Worm (Caenorhabditis elegans) whole organism, L3 larva: Measurements from ENCODE around the gene egg-1.

Experiments
- ZK546.5 ChIP-seq: sonication (generic microtip); optimal IDR thresholded peaks from 2 replicates; lab custom pipeline; 2017; ENCODE audit warnings: missing biosample characterization, missing genetic modification characterization
- unc-39 ChIP-seq: sonication (generic microtip); optimal IDR thresholded peaks from 4 replicates; lab custom pipeline; 2017; ENCODE audit warnings: missing biosample characterization, missing genetic modification characterization

- TF ChIP-seq unc-39 (tag; lab: Kevin White, UChicago), result no peak
- TF ChIP-seq ZK546.5 (tag; lab: Kevin White, UChicago), result no peak
These were observed at the start of gene egg-1 for ce11 chrIII:5727827-5728226.
